Fruit fly (Drosophila melanogaster) whole organism: ENCODE data around the gene CG7126.

Experiments used
- CG8478 ChIP-seq: fragments of >200 bp; optimal IDR thresholded peaks from 2 replicates; lab custom pipeline; 2018; ENCODE audit warnings: inconsistent platforms
- Dll ChIP-seq: fragments of >200 bp; optimal IDR thresholded peaks from 2 replicates; lab custom pipeline; 2017
- EcR ChIP-seq, 2 experiments: fragments of >200 bp; optimal IDR thresholded peaks; 2 replicates each; lab custom pipeline; 2017; ENCODE audit warnings: missing biosample characterization in 2 of 2, missing genetic modification characterization in 2 of 2, missing genetic modification reagents in 2 of 2
- pan ChIP-seq: fragments of >200 bp; optimal IDR thresholded peaks from 2 replicates; lab custom pipeline; 2017
- psq ChIP-seq: fragments of >200 bp; optimal IDR thresholded peaks from 2 replicates; lab custom pipeline; 2017
- usp ChIP-seq: fragments of >200 bp; optimal IDR thresholded peaks from 2 replicates; lab custom pipeline; 2017; ENCODE audit warnings: missing biosample characterization, missing genetic modification characterization, mixed read lengths

Gene CG7126

dm6 chr3R:18298298-18298899 is 4.2 kb downstream of the CG7126 start:
- no peak for TF ChIP-seq pan (lab: Kevin White, UChicago)
- TF ChIP-seq psq (lab: Kevin White, UChicago), result no peak
- no peak for TF ChIP-seq Dll
- no peak for TF ChIP-seq CG8478 (lab: Kevin White, UChicago)
- TF ChIP-seq EcR (GFP tag; optimal IDR thresholded peaks at IDR 0.05; lab: Kevin White, UChicago), result no peak
- TF ChIP-seq usp (GFP tag; lab: Kevin White, UChicago), result no peak

- TF ChIP-seq Dll, result no peak
- TF ChIP-seq CG8478 (lab: Kevin White, UChicago), result no peak
- no peak for TF ChIP-seq pan (lab: Kevin White, UChicago)
- TF ChIP-seq EcR (GFP tag; optimal IDR thresholded peaks at IDR 0.05; lab: Kevin White, UChicago), result no peak
- TF ChIP-seq psq (lab: Kevin White, UChicago), result no peak
- TF ChIP-seq usp (GFP tag; lab: Kevin White, UChicago), result no peak
Observed at dm6 chr3R:18297444-18298297, 5.0 kb downstream of the CG7126 start.

- TF ChIP-seq pan (lab: Kevin White, UChicago), result no peak
- TF ChIP-seq psq (lab: Kevin White, UChicago), result no peak
- TF ChIP-seq usp (GFP tag; lab: Kevin White, UChicago), result no peak
- TF ChIP-seq Dll, result no peak
- no peak for TF ChIP-seq CG8478 (lab: Kevin White, UChicago)
- TF ChIP-seq EcR (GFP tag; optimal IDR thresholded peaks at IDR 0.05; lab: Kevin White, UChicago), result no peak
Observed at dm6 chr3R:18296737-18297136, 5.9 kb downstream of the CG7126 start.

dm6 chr3R:18296084-18296483 is 6.6 kb downstream of the CG7126 start:
- TF ChIP-seq psq (lab: Kevin White, UChicago) (no peak), usp (GFP tag; lab: Kevin White, UChicago) (no peak), CG8478 (lab: Kevin White, UChicago) (no peak), pan (lab: Kevin White, UChicago) (no peak), Dll (no peak), EcR (GFP tag; optimal IDR thresholded peaks at IDR 0.05; lab: Kevin White, UChicago) (no peak)

dm6 chr3R:18295262-18295944 is 7.2 kb downstream of the CG7126 start:
- TF ChIP-seq Dll (no peak), psq (lab: Kevin White, UChicago) (no peak), EcR (GFP tag; optimal IDR thresholded peaks at IDR 0.05; lab: Kevin White, UChicago) (no peak), usp (GFP tag; lab: Kevin White, UChicago) (no peak), pan (lab: Kevin White, UChicago) (no peak), CG8478 (lab: Kevin White, UChicago) (no peak)

dm6 chr3R:18294488-18294887 is 8.2 kb downstream of the CG7126 start:
- TF ChIP-seq usp (GFP tag; lab: Kevin White, UChicago), result no peak
- TF ChIP-seq psq (lab: Kevin White, UChicago), result no peak
- TF ChIP-seq CG8478 (lab: Kevin White, UChicago), result no peak
- no peak for TF ChIP-seq Dll
- TF ChIP-seq pan (lab: Kevin White, UChicago), result no peak
- no peak for TF ChIP-seq EcR (GFP tag; optimal IDR thresholded peaks at IDR 0.05; lab: Kevin White, UChicago)

- TF ChIP-seq psq (lab: Kevin White, UChicago) (no peak), pan (lab: Kevin White, UChicago) (no peak), CG8478 (lab: Kevin White, UChicago) (no peak), EcR (GFP tag; optimal IDR thresholded peaks at IDR 0.05; lab: Kevin White, UChicago) (no peak), usp (GFP tag; lab: Kevin White, UChicago) (no peak), Dll (no peak)
Observed at dm6 chr3R:18292371-18292770, 10.3 kb downstream of the CG7126 start.

dm6 chr3R:18291831-18292230 is 10.8 kb downstream of the CG7126 start:
- TF ChIP-seq pan (lab: Kevin White, UChicago) (no peak), psq (lab: Kevin White, UChicago) (no peak), EcR (GFP tag; optimal IDR thresholded peaks at IDR 0.05; lab: Kevin White, UChicago) (no peak), usp (GFP tag; lab: Kevin White, UChicago) (no peak), CG8478 (lab: Kevin White, UChicago) (no peak), Dll (no peak)

dm6 chr3R:18288677-18289076 is 14.0 kb downstream of the CG7126 start, which contains the start of gene CG7131:
CG7131 (minus strand) TSS chr3R:18288777.
- TF ChIP-seq pan (lab: Kevin White, UChicago), result no peak
- TF ChIP-seq usp (GFP tag; lab: Kevin White, UChicago), result no peak
- TF ChIP-seq CG8478 (lab: Kevin White, UChicago), result no peak
- no peak for TF ChIP-seq EcR (GFP tag; optimal IDR thresholded peaks at IDR 0.05; lab: Kevin White, UChicago)
- no peak for TF ChIP-seq Dll
- TF ChIP-seq psq (lab: Kevin White, UChicago), result no peak

- no peak for TF ChIP-seq pan (lab: Kevin White, UChicago)
- no peak for TF ChIP-seq usp (GFP tag; lab: Kevin White, UChicago)
- TF ChIP-seq CG8478 (lab: Kevin White, UChicago), result no peak
- TF ChIP-seq psq (lab: Kevin White, UChicago), result no peak
- TF ChIP-seq EcR (GFP tag; optimal IDR thresholded peaks at IDR 0.05; lab: Kevin White, UChicago), result no peak
- no peak for TF ChIP-seq Dll
Observed at dm6 chr3R:18283441-18283840, 19.2 kb downstream of the CG7126 start, which contains the start of the genes CG14312 and CG8064. CG14312 (minus strand) TSS chr3R:18283528. CG8064 (plus strand) TSS chr3R:18283660.
